Worm (Caenorhabditis elegans) whole organism, early embryonic: Measurements from ENCODE around the gene nrf-6.

Experiments
- B0310.2 ChIP-seq: sonication (generic microtip); optimal IDR thresholded peaks from 2 replicates; lab custom pipeline; 2016; ENCODE audit warnings: mild to moderate bottlenecking, missing genetic modification characterization, missing compliant biosample characterization
- ama-1 ChIP-seq: fragments of 150-350 bp; optimal IDR thresholded peaks from 2 replicates; lab custom pipeline; 2014
- ceh-36 ChIP-seq: sonication (generic microtip); optimal IDR thresholded peaks from 2 replicates; lab custom pipeline; 2016; ENCODE audit warnings: missing genetic modification characterization, inconsistent platforms, missing compliant biosample characterization
- hnd-1 ChIP-seq: sonication (generic microtip); optimal IDR thresholded peaks from 2 replicates; lab custom pipeline; 2016; ENCODE audit warnings: missing genetic modification characterization, missing compliant biosample characterization
- pes-1 ChIP-seq: fragments of 200-800 bp; sonication (Bioruptor generic); IDR thresholded peaks from 2 replicates; pipeline ENCODE4 v1.3.6; 2022; ENCODE audit warnings: missing genetic modification reagents, missing genetic modification characterization, missing compliant biosample characterization
- tbx-37 ChIP-seq: fragments of 200-800 bp; sonication (Bioruptor generic); conservative IDR thresholded peaks from 2 replicates; pipeline ENCODE4 v1.3.6; 2022; ENCODE audit warnings: missing genetic modification reagents, missing genetic modification characterization, missing compliant biosample characterization

DNA sequence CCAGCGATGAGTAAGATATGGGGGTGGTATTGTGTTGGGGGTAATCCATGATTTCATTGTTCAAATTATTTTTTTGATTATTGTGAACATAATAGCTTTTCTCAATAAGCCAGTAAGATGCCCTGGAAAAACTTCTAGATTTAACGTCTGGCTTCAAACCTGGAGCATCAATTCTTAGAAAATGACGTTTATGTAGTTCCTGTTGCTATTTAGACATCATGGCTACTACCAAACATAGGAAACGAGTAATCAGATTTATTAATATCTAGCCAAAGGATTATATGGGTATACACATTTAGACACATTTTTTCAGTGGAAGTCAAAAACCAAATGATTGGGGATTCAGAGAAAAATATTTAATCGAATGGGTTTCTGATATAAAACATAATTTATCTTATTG is 27.0 kb upstream of the nrf-6 start:
- TF ChIP-seq ama-1 (lab: Kevin White, UChicago) (no peak), B0310.2 (tag; lab: Kevin White, UChicago) (no peak), hnd-1 (tag; lab: Kevin White, UChicago) (no peak), pes-1 (GFP tag; lab: Robert Waterston, UW) (no peak), tbx-37 (GFP tag; lab: Robert Waterston, UW) (no peak), ceh-36 (tag; lab: Kevin White, UChicago) (no peak)
